Fruit fly (Drosophila melanogaster) Kc167 (cell line): Measurements from ENCODE around the gene Mur2B.

Experiments used
- Myc ChIP-seq: fragments of >200 bp; optimal IDR thresholded peaks from 2 replicates; lab custom pipeline; 2017; ENCODE audit warnings: missing external identifiers
- Sin3A ChIP-seq: fragments of >200 bp; optimal IDR thresholded peaks from 2 replicates; lab custom pipeline; 2018; ENCODE audit warnings: missing external identifiers
- h ChIP-seq: fragments of >200 bp; optimal IDR thresholded peaks from 3 replicates; lab custom pipeline; 2018; ENCODE audit warnings: missing external identifiers
- insv ChIP-seq: fragments of >200 bp; optimal IDR thresholded peaks from 3 replicates; lab custom pipeline; 2018; ENCODE audit warnings: missing external identifiers
- psq ChIP-seq: fragments of >200 bp; optimal IDR thresholded peaks from 2 replicates; lab custom pipeline; 2017; ENCODE audit warnings: missing external identifiers
- ttk ChIP-seq: sonication (Bioruptor generic); optimal IDR thresholded peaks from 2 replicates; lab custom pipeline; 2017; ENCODE audit warnings: missing external identifiers

- no peak for TF ChIP-seq ttk (lab: Kevin White, UChicago)
- no peak for TF ChIP-seq psq (lab: Kevin White, UChicago)
- no peak for TF ChIP-seq Sin3A (lab: Kevin White, UChicago)
- no peak for TF ChIP-seq insv (lab: Kevin White, UChicago)
- TF ChIP-seq h: no peak
- no peak for TF ChIP-seq Myc
Observed at dm6 chrX:1565915-1566314, 102.7 kb downstream of the Mur2B start.
